Worm (Caenorhabditis elegans) whole organism, L2 larva: ENCODE results near the gene pals-33.
A peak's percentile ranks its signal among the peaks of the same experiment; 100 is the strongest.

Experiments used
- C34F6.9 ChIP-seq: fragments of 150-350 bp; optimal IDR thresholded peaks from 2 replicates; lab custom pipeline; 2014; ENCODE audit warnings: missing biosample characterization, missing genetic modification characterization
- F13H6.1 ChIP-seq: sonication (generic microtip); optimal IDR thresholded peaks from 2 replicates; lab custom pipeline; 2016; ENCODE audit warnings: missing genetic modification characterization, missing compliant biosample characterization
- R02D3.7 ChIP-seq: fragments of 150-350 bp; optimal IDR thresholded peaks from 2 replicates; lab custom pipeline; 2014; ENCODE audit warnings: missing biosample characterization, missing genetic modification characterization
- Y55F3AM.14 ChIP-seq: fragments of 200-800 bp; sonication (Bioruptor generic); optimal IDR thresholded peaks from 2 replicates; lab custom pipeline; 2018; ENCODE audit warnings: mild to moderate bottlenecking, missing genetic modification characterization, missing compliant biosample characterization
- ZK546.5 ChIP-seq: sonication (generic microtip); optimal IDR thresholded peaks from 2 replicates; lab custom pipeline; 2017; ENCODE audit warnings: missing biosample characterization, missing genetic modification characterization
- alr-1 ChIP-seq: fragments of 150-350 bp; optimal IDR thresholded peaks from 2 replicates; lab custom pipeline; 2014; ENCODE audit warnings: missing biosample characterization, missing genetic modification characterization
- aly-2 ChIP-seq: fragments of 150-350 bp; optimal IDR thresholded peaks from 2 replicates; lab custom pipeline; 2014; ENCODE audit warnings: missing biosample characterization, missing genetic modification characterization
- ama-1 ChIP-seq: fragments of 150-350 bp; optimal IDR thresholded peaks from 2 replicates; lab custom pipeline; 2018; ENCODE audit warnings: inconsistent platforms
- ceh-82 ChIP-seq: fragments of 150-350 bp; optimal IDR thresholded peaks from 2 replicates; lab custom pipeline; 2014; ENCODE audit warnings: missing biosample characterization, missing genetic modification characterization
- crh-2 ChIP-seq: sonication (generic microtip); optimal IDR thresholded peaks from 2 replicates; lab custom pipeline; 2017; ENCODE audit warnings: missing biosample characterization, missing genetic modification characterization
- dmd-4 ChIP-seq: sonication (generic microtip); optimal IDR thresholded peaks from 2 replicates; lab custom pipeline; 2017; ENCODE audit warnings: missing biosample characterization, missing genetic modification characterization
- egl-27 ChIP-seq: sonication (generic microtip); optimal IDR thresholded peaks from 3 replicates; lab custom pipeline; 2017; ENCODE audit warnings: missing biosample characterization, missing genetic modification reagents, missing genetic modification characterization
- elt-3 ChIP-seq: sonication (generic microtip); optimal IDR thresholded peaks from 2 replicates; lab custom pipeline; 2017; ENCODE audit warnings: missing biosample characterization, missing genetic modification characterization
- fos-1 ChIP-seq: fragments of 150-350 bp; optimal IDR thresholded peaks from 2 replicates; lab custom pipeline; 2014; ENCODE audit warnings: missing biosample characterization, missing genetic modification characterization
- gmeb-1 ChIP-seq: fragments of 150-350 bp; optimal IDR thresholded peaks from 2 replicates; lab custom pipeline; 2014; ENCODE audit warnings: missing biosample characterization, missing genetic modification characterization
- lin-11 ChIP-seq: fragments of 150-350 bp; sonication (generic microtip); optimal IDR thresholded peaks from 2 replicates; lab custom pipeline; 2014; ENCODE audit warnings: missing biosample characterization, missing genetic modification characterization, inconsistent platforms, mixed read lengths
- lin-39 ChIP-seq: fragments of 150-350 bp; optimal IDR thresholded peaks from 2 replicates; lab custom pipeline; 2014; ENCODE audit warnings: missing biosample characterization, missing genetic modification reagents, missing genetic modification characterization
- lsy-2 ChIP-seq, 2 experiments: fragments of 150-350 bp in 1 of 2; sonication (generic microtip) in 1 of 2; optimal IDR thresholded peaks; 2 replicates each; lab custom pipeline; 2014 to 2017; ENCODE audit warnings: missing biosample characterization in 2 of 2, missing genetic modification characterization in 2 of 2
- mab-5 ChIP-seq: fragments of 150-350 bp; optimal IDR thresholded peaks from 2 replicates; lab custom pipeline; 2014; ENCODE audit warnings: missing biosample characterization, missing genetic modification characterization
- mbf-1 ChIP-seq: sonication (generic microtip); optimal IDR thresholded peaks from 2 replicates; lab custom pipeline; 2017; ENCODE audit warnings: missing biosample characterization, missing genetic modification characterization
- nhr-11 ChIP-seq: fragments of 150-350 bp; optimal IDR thresholded peaks from 2 replicates; lab custom pipeline; 2014; ENCODE audit warnings: missing biosample characterization, missing genetic modification characterization
- nhr-12 ChIP-seq: fragments of 150-350 bp; optimal IDR thresholded peaks from 2 replicates; lab custom pipeline; 2014; ENCODE audit warnings: missing biosample characterization, missing genetic modification characterization
- nhr-21 ChIP-seq: fragments of 150-350 bp; optimal IDR thresholded peaks from 2 replicates; lab custom pipeline; 2014; ENCODE audit warnings: missing biosample characterization, missing genetic modification characterization
- nhr-237 ChIP-seq: fragments of 150-350 bp; optimal IDR thresholded peaks from 2 replicates; lab custom pipeline; 2014; ENCODE audit warnings: missing biosample characterization, missing genetic modification characterization
- nhr-25 ChIP-seq: fragments of 150-350 bp; sonication (generic microtip); optimal IDR thresholded peaks from 3 replicates; lab custom pipeline; 2014; ENCODE audit warnings: missing biosample characterization, missing genetic modification characterization
- nhr-6 ChIP-seq: fragments of 150-350 bp; optimal IDR thresholded peaks from 2 replicates; lab custom pipeline; 2014; ENCODE audit warnings: missing biosample characterization, missing genetic modification characterization
- nhr-77 ChIP-seq: fragments of 150-350 bp; optimal IDR thresholded peaks from 2 replicates; lab custom pipeline; 2014; ENCODE audit warnings: missing biosample characterization, missing genetic modification characterization
- peb-1 ChIP-seq: fragments of 150-350 bp; optimal IDR thresholded peaks from 2 replicates; lab custom pipeline; 2014; ENCODE audit warnings: missing biosample characterization, missing genetic modification characterization
- sma-3 ChIP-seq: sonication (generic microtip); optimal IDR thresholded peaks from 2 replicates; lab custom pipeline; 2016; ENCODE audit warnings: missing genetic modification reagents, missing genetic modification characterization, missing compliant biosample characterization
- sma-9 ChIP-seq, 2 experiments: fragments of 150-350 bp in 1 of 2; sonication (generic microtip) in 1 of 2; optimal IDR thresholded peaks; 2 replicates each; lab custom pipeline; 2014 to 2016; ENCODE audit warnings: missing genetic modification characterization in 2 of 2, mild to moderate bottlenecking in 1 of 2, missing biosample characterization in 1 of 2, missing compliant biosample characterization in 1 of 2, missing genetic modification reagents in 1 of 2, moderate library complexity in 1 of 2
- snpc-4 ChIP-seq: fragments of 150-350 bp; optimal IDR thresholded peaks from 2 replicates; lab custom pipeline; 2014; ENCODE audit warnings: missing biosample characterization, missing genetic modification characterization
- unc-39 ChIP-seq: fragments of 150-350 bp; optimal IDR thresholded peaks from 2 replicates; lab custom pipeline; 2014; ENCODE audit warnings: missing biosample characterization, missing genetic modification characterization
- unc-55 ChIP-seq: fragments of 150-350 bp; sonication (generic microtip); optimal IDR thresholded peaks from 3 replicates; lab custom pipeline; 2014; ENCODE audit warnings: missing biosample characterization, missing genetic modification reagents, missing genetic modification characterization
- ztf-1 ChIP-seq: fragments of 200-800 bp; sonication (Bioruptor generic); conservative IDR thresholded peaks from 2 replicates; pipeline ENCODE4 v1.3.6; 2022; ENCODE audit warnings: missing genetic modification characterization, missing compliant biosample characterization
- ztf-11 ChIP-seq: sonication (generic microtip); optimal IDR thresholded peaks from 2 replicates; lab custom pipeline; 2017; ENCODE audit warnings: missing biosample characterization, missing genetic modification characterization
- ztf-4 ChIP-seq: fragments of 150-350 bp; optimal IDR thresholded peaks from 2 replicates; lab custom pipeline; 2014; ENCODE audit warnings: missing biosample characterization, missing genetic modification characterization

pals-33 gene

ce11 chrV:3692613-3693012 is 19.4 kb downstream of the pals-33 start:
- TF ChIP-seq sma-3 (no peak), sma-9 (GFP tag; optimal IDR thresholded peaks at IDR 0.05; lab: Kevin White, UChicago) (peak; percentile 25), sma-9 (tag; optimal IDR thresholded peaks at IDR 0.05; lab: Kevin White, UChicago) (no peak), unc-55 (GFP tag; lab: Kevin White, UChicago) (no peak), unc-39 (tag; lab: Kevin White, UChicago) (no peak), fos-1 (tag; lab: Kevin White, UChicago) (peak; percentile 31), egl-27 (tag; lab: Kevin White, UChicago) (no peak), alr-1 (tag; lab: Kevin White, UChicago) (no peak), crh-2 (tag; lab: Kevin White, UChicago) (no peak)
- TF ChIP-seq, all 48 proteins: peak for 2

ce11 chrV:3693657-3694056 is 20.5 kb downstream of the pals-33 start:
- TF ChIP-seq nhr-12 (no peak), fos-1 (tag; lab: Kevin White, UChicago) (peak; percentile 15)

DNA sequence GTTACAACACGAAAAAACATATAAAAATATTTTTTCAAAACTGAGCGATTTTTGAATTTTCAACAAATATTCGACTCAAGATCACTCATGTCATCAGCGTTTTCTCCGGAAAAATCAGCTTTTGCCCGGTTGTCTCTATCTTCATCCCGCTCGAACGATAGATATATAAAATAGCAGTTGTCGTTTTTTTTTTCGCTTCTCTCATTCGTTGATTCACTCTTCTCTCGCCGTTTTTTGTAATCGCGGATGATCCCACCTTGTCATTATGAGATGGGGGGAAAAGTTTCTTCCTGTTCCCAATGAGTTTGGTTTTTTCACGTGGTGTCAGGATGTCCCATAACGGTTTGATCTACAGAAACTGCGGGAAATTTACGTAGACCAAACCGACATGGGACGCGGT is 22.1 kb downstream of the pals-33 start:
- peak; percentile 1 for TF ChIP-seq F13H6.1 (tag; lab: Kevin White, UChicago)
- peak in 1 of 2 experiments; percentile 26 for TF ChIP-seq lsy-2 (tag; optimal IDR thresholded peaks at IDR 0.05; lab: Kevin White, UChicago)
- no peak for TF ChIP-seq unc-55 (GFP tag; lab: Kevin White, UChicago)
- TF ChIP-seq nhr-12: no peak
- peak; percentile 1 for TF ChIP-seq sma-9 (GFP tag; optimal IDR thresholded peaks at IDR 0.05; lab: Kevin White, UChicago)
- no peak for TF ChIP-seq sma-9 (tag; optimal IDR thresholded peaks at IDR 0.05; lab: Kevin White, UChicago)
- no peak for TF ChIP-seq nhr-237

- TF ChIP-seq nhr-21 (tag; lab: Kevin White, UChicago): no peak
- TF ChIP-seq nhr-25: no peak
- TF ChIP-seq lin-11 (tag; lab: Kevin White, UChicago): no peak
- no peak for TF ChIP-seq ztf-4 (tag; lab: Kevin White, UChicago)
- peak in 1 of 2 experiments; percentile 45 for TF ChIP-seq lsy-2 (tag; optimal IDR thresholded peaks at IDR 0.05; lab: Kevin White, UChicago)
- peak; percentile 50 for TF ChIP-seq F13H6.1 (tag; lab: Kevin White, UChicago)
- no peak for TF ChIP-seq aly-2 (tag; lab: Kevin White, UChicago)
- TF ChIP-seq peb-1 (tag; lab: Kevin White, UChicago): no peak
- no peak for TF ChIP-seq R02D3.7 (tag; lab: Kevin White, UChicago)
- peak; percentile 59 for TF ChIP-seq crh-2 (tag; lab: Kevin White, UChicago)
- TF ChIP-seq sma-9 (GFP tag; optimal IDR thresholded peaks at IDR 0.05; lab: Kevin White, UChicago): peak; percentile 72
- no peak for TF ChIP-seq sma-9 (tag; optimal IDR thresholded peaks at IDR 0.05; lab: Kevin White, UChicago)
- TF ChIP-seq C34F6.9 (tag; lab: Kevin White, UChicago): no peak
- no peak for TF ChIP-seq lin-39
- TF ChIP-seq sma-3: peak; percentile 26
- no peak for TF ChIP-seq nhr-77 (tag; lab: Kevin White, UChicago)
- peak; percentile 60 for TF ChIP-seq fos-1 (tag; lab: Kevin White, UChicago)
- no peak for TF ChIP-seq Y55F3AM.14
- TF ChIP-seq ZK546.5 (tag; lab: Kevin White, UChicago): no peak
- no peak for TF ChIP-seq elt-3
- TF ChIP-seq dmd-4 (tag; lab: Kevin White, UChicago): no peak
- TF ChIP-seq unc-55 (GFP tag; lab: Kevin White, UChicago): no peak
- TF ChIP-seq gmeb-1 (tag; lab: Kevin White, UChicago): peak; percentile 39
- TF ChIP-seq ceh-82 (tag; lab: Kevin White, UChicago): no peak
- no peak for TF ChIP-seq egl-27 (tag; lab: Kevin White, UChicago)
These were observed 23.9 kb downstream of the pals-33 start for ce11 chrV:3697071-3697470.

ce11 chrV:3698497-3698896 is 25.3 kb downstream of the pals-33 start:
- TF ChIP-seq mbf-1 (tag; lab: Kevin White, UChicago) (no peak), nhr-6 (tag; lab: Kevin White, UChicago) (no peak), ztf-1 (GFP tag; lab: Robert Waterston, UW) (no peak), fos-1 (tag; lab: Kevin White, UChicago) (no peak), alr-1 (tag; lab: Kevin White, UChicago) (no peak), elt-3 (no peak), mab-5 (no peak), snpc-4 (no peak), C34F6.9 (tag; lab: Kevin White, UChicago) (no peak), nhr-21 (tag; lab: Kevin White, UChicago) (no peak), ztf-11 (no peak), ama-1 (lab: Kevin White, UChicago) (no peak), nhr-11 (tag; lab: Kevin White, UChicago) (no peak), nhr-77 (tag; lab: Kevin White, UChicago) (no peak), unc-39 (tag; lab: Kevin White, UChicago) (no peak), lsy-2 (tag; optimal IDR thresholded peaks at IDR 0.05; lab: Kevin White, UChicago) (no peak)
